Fruit fly (Drosophila melanogaster) whole organism, embryonic: Measurements from ENCODE around the gene Cyp28c1.
A peak's percentile ranks its signal among the peaks of the same experiment; 100 is the strongest.

ENCODE experiments used
- Aef1 ChIP-seq: fragments of 200-800 bp; sonication (Bioruptor generic); IDR thresholded peaks from 3 replicates; pipeline ENCODE4 v1.3.6; 2022; ENCODE audit warnings: missing biosample characterization, missing genetic modification characterization
- CG10431 ChIP-seq: fragments of 200-800 bp; sonication (Bioruptor generic); optimal IDR thresholded peaks from 3 replicates; lab custom pipeline; 2018; ENCODE audit warnings: missing biosample characterization, mild to moderate bottlenecking, missing genetic modification characterization
- CG15269 ChIP-seq: fragments of 200-800 bp; sonication (Bioruptor generic); optimal IDR thresholded peaks from 2 replicates; lab custom pipeline; 2018; ENCODE audit warnings: missing biosample characterization, mild to moderate bottlenecking, missing genetic modification characterization, moderate library complexity
- CG15479 ChIP-seq: fragments of 200-800 bp; sonication (Bioruptor generic); optimal IDR thresholded peaks from 3 replicates; lab custom pipeline; 2019; ENCODE audit warnings: missing biosample characterization, mild to moderate bottlenecking, missing genetic modification characterization, moderate library complexity
- CG15601 ChIP-seq: fragments of 200-800 bp; sonication (Bioruptor generic); optimal IDR thresholded peaks from 3 replicates; lab custom pipeline; 2019; ENCODE audit warnings: missing biosample characterization, mild to moderate bottlenecking, missing genetic modification characterization, moderate library complexity
- CG16863 ChIP-seq: fragments of 200-800 bp; sonication (Bioruptor generic); optimal IDR thresholded peaks from 3 replicates; lab custom pipeline; 2016; ENCODE audit warnings: missing biosample characterization, missing genetic modification characterization
- CG17568 ChIP-seq: fragments of 200-800 bp; sonication (Bioruptor generic); optimal IDR thresholded peaks from 2 replicates; lab custom pipeline; 2018; ENCODE audit warnings: missing biosample characterization, mild to moderate bottlenecking, missing genetic modification characterization, moderate library complexity
- CG1792 ChIP-seq: fragments of 200-800 bp; sonication (Bioruptor generic); optimal IDR thresholded peaks from 2 replicates; lab custom pipeline; 2016; ENCODE audit warnings: missing biosample characterization, missing genetic modification characterization
- CG2202 ChIP-seq: fragments of 200-800 bp; sonication (Bioruptor generic); optimal IDR thresholded peaks from 2 replicates; lab custom pipeline; 2018; ENCODE audit warnings: missing biosample characterization, mild to moderate bottlenecking, missing genetic modification characterization
- CG6683 ChIP-seq: fragments of 200-800 bp; sonication (Bioruptor generic); optimal IDR thresholded peaks from 2 replicates; lab custom pipeline; 2017; ENCODE audit warnings: missing biosample characterization, mild to moderate bottlenecking, missing genetic modification characterization, missing genetic modification reagents
- CG6813 ChIP-seq: fragments of 200-800 bp; sonication (Bioruptor generic); optimal IDR thresholded peaks from 2 replicates; lab custom pipeline; 2017; ENCODE audit warnings: missing biosample characterization, missing genetic modification characterization, mild to moderate bottlenecking, moderate library complexity, missing genetic modification reagents
- CG7786 ChIP-seq: fragments of 200-800 bp; sonication (Bioruptor generic); optimal IDR thresholded peaks from 2 replicates; lab custom pipeline; 2016; ENCODE audit warnings: missing biosample characterization, missing genetic modification characterization
- Chrac-16 ChIP-seq: fragments of 200-800 bp; sonication (Bioruptor generic); optimal IDR thresholded peaks from 3 replicates; lab custom pipeline; 2016; ENCODE audit warnings: missing biosample characterization, missing genetic modification characterization
- CrebB ChIP-seq: fragments of 200-800 bp; sonication (Bioruptor generic); optimal IDR thresholded peaks from 3 replicates; lab custom pipeline; 2018; ENCODE audit warnings: missing biosample characterization, mild to moderate bottlenecking, missing genetic modification characterization
- D19A ChIP-seq: fragments of 200-800 bp; optimal IDR thresholded peaks from 3 replicates; lab custom pipeline; 2019; ENCODE audit warnings: missing biosample characterization, mild to moderate bottlenecking, missing genetic modification characterization, moderate library complexity
- D19B ChIP-seq: fragments of 200-800 bp; sonication (Bioruptor generic); optimal IDR thresholded peaks from 2 replicates; lab custom pipeline; 2017; ENCODE audit warnings: missing biosample characterization, mild to moderate bottlenecking, missing genetic modification characterization
- Drgx ChIP-seq: fragments of 200-800 bp; sonication (Bioruptor generic); IDR thresholded peaks from 2 replicates; pipeline ENCODE4 v1.3.6; 2022; ENCODE audit warnings: missing biosample characterization, missing genetic modification characterization
- Eip74EF ChIP-seq, 2 experiments: fragments of 200-800 bp in 1 of 2; fragments of >200 bp in 1 of 2; sonication (Bioruptor generic) in 1 of 2; optimal IDR thresholded peaks; 2 replicates each; lab custom pipeline; 2017 to 2019; ENCODE audit warnings: missing biosample characterization in 2 of 2, missing genetic modification characterization in 2 of 2, mild to moderate bottlenecking in 1 of 2, moderate library complexity in 1 of 2
- Ets65A ChIP-seq: fragments of 200-800 bp; sonication (Bioruptor generic); peaks from one replicate; lab custom pipeline; 2016; ENCODE audit warnings: missing biosample characterization, missing genetic modification characterization
- Gug ChIP-seq: fragments of 200-800 bp; sonication (Bioruptor generic); IDR thresholded peaks from 4 replicates; pipeline ENCODE4 v1.3.6; 2022; ENCODE audit warnings: missing biosample characterization, missing genetic modification characterization
- H2.0 ChIP-seq: fragments of 200-800 bp; sonication (Bioruptor generic); IDR thresholded peaks from 2 replicates; pipeline ENCODE4 v1.3.6; 2022; ENCODE audit warnings: missing biosample characterization, missing genetic modification characterization
- HmgD ChIP-seq: fragments of 200-800 bp; sonication (Bioruptor generic); optimal IDR thresholded peaks from 3 replicates; lab custom pipeline; 2016; ENCODE audit warnings: missing biosample characterization, missing genetic modification characterization
- Hr39 ChIP-seq: fragments of >200 bp; optimal IDR thresholded peaks from 2 replicates; lab custom pipeline; 2017
- Lhr ChIP-seq: fragments of 200-800 bp; sonication (Bioruptor generic); optimal IDR thresholded peaks from 3 replicates; lab custom pipeline; 2017; ENCODE audit warnings: mild to moderate bottlenecking, missing biosample characterization, missing genetic modification reagents, missing genetic modification characterization
- Med ChIP-seq: fragments of 200-800 bp; sonication (Bioruptor generic); peaks from one replicate; lab custom pipeline; 2016; ENCODE audit warnings: missing biosample characterization, missing genetic modification characterization, mild to moderate bottlenecking, inconsistent platforms, moderate library complexity
- NK7.1 ChIP-seq: fragments of 200-800 bp; sonication (Bioruptor generic); optimal IDR thresholded peaks from 3 replicates; lab custom pipeline; 2016; ENCODE audit warnings: missing biosample characterization, missing genetic modification characterization
- NfI ChIP-seq: fragments of 200-800 bp; sonication (Bioruptor generic); optimal IDR thresholded peaks from 3 replicates; lab custom pipeline; 2018; ENCODE audit warnings: missing biosample characterization, mild to moderate bottlenecking, missing genetic modification characterization, moderate library complexity
- abd-A ChIP-seq: fragments of 200-800 bp; sonication (Bioruptor generic); optimal IDR thresholded peaks from 3 replicates; lab custom pipeline; 2019; ENCODE audit warnings: missing biosample characterization, mild to moderate bottlenecking, missing genetic modification characterization, moderate library complexity
- ato ChIP-seq: fragments of 200-800 bp; sonication (Bioruptor generic); IDR thresholded peaks from 2 replicates; pipeline ENCODE4 v1.3.6; 2022; ENCODE audit warnings: missing biosample characterization, missing genetic modification characterization; ENCODE audit not compliant: partially characterized antibody
- bigmax ChIP-seq: fragments of 200-800 bp; sonication (Bioruptor generic); optimal IDR thresholded peaks from 2 replicates; lab custom pipeline; 2018; ENCODE audit warnings: missing biosample characterization, mild to moderate bottlenecking, missing genetic modification characterization
- chm ChIP-seq: fragments of 200-800 bp; sonication (Bioruptor generic); IDR thresholded peaks from 2 replicates; pipeline ENCODE4 v1.3.6; 2022; ENCODE audit warnings: missing biosample characterization, missing genetic modification characterization
- ems ChIP-seq: fragments of 200-800 bp; sonication (Bioruptor generic); optimal IDR thresholded peaks from 3 replicates; lab custom pipeline; 2016; ENCODE audit warnings: missing biosample characterization, missing genetic modification characterization
- ewg ChIP-seq: fragments of 200-800 bp; sonication (Bioruptor generic); optimal IDR thresholded peaks from 3 replicates; lab custom pipeline; 2017; ENCODE audit warnings: mild to moderate bottlenecking, missing biosample characterization, missing genetic modification reagents, missing genetic modification characterization
- ind ChIP-seq: fragments of 200-800 bp; sonication (Bioruptor generic); optimal IDR thresholded peaks from 3 replicates; lab custom pipeline; 2016; ENCODE audit warnings: missing biosample characterization, missing genetic modification characterization
- mirr ChIP-seq: fragments of 200-800 bp; sonication (Bioruptor generic); optimal IDR thresholded peaks from 3 replicates; lab custom pipeline; 2018; ENCODE audit warnings: missing biosample characterization, mild to moderate bottlenecking, missing genetic modification characterization
- org-1 ChIP-seq: fragments of 200-800 bp; sonication (Bioruptor generic); optimal IDR thresholded peaks from 2 replicates; lab custom pipeline; 2017; ENCODE audit warnings: missing biosample characterization, missing genetic modification characterization
- pb ChIP-seq: fragments of 200-800 bp; sonication (Bioruptor generic); optimal IDR thresholded peaks from 3 replicates; lab custom pipeline; 2016; ENCODE audit warnings: missing biosample characterization, missing genetic modification characterization
- sc ChIP-seq, 3 experiments: fragments of >200 bp in 2 of 3; fragments of 200-800 bp in 1 of 3; sonication (Bioruptor generic) in 1 of 3; optimal IDR thresholded peaks; 2 replicates in 2 of 3; 3 replicates in 1 of 3; lab custom pipeline; 2017; ENCODE audit warnings: mild to moderate bottlenecking in 1 of 3, missing biosample characterization in 1 of 3, missing genetic modification characterization in 1 of 3, missing genetic modification reagents in 1 of 3
- scrt ChIP-seq: fragments of 200-800 bp; sonication (Bioruptor generic); optimal IDR thresholded peaks from 2 replicates; lab custom pipeline; 2018; ENCODE audit warnings: missing biosample characterization, mild to moderate bottlenecking, missing genetic modification characterization, moderate library complexity
- slbo ChIP-seq: fragments of 200-800 bp; sonication (Bioruptor generic); IDR thresholded peaks from 2 replicates; pipeline ENCODE4 v1.3.6; 2022; ENCODE audit warnings: missing biosample characterization, missing genetic modification characterization
- tup ChIP-seq: fragments of 200-800 bp; sonication (Bioruptor generic); optimal IDR thresholded peaks from 2 replicates; lab custom pipeline; 2016; ENCODE audit warnings: missing biosample characterization, mild to moderate bottlenecking, missing genetic modification characterization, moderate library complexity
- tx ChIP-seq: fragments of 200-800 bp; sonication (Bioruptor generic); optimal IDR thresholded peaks from 2 replicates; lab custom pipeline; 2016; ENCODE audit warnings: missing biosample characterization, missing genetic modification characterization

The Cyp28c1 gene

dm6 chrX:11792415-11793328 is 46.7 kb upstream of the Cyp28c1 start, which contains the start of gene CkIIbeta (continued):
- TF ChIP-seq Aef1 (GFP tag; lab: Robert Waterston, UW) (no peak; the same call in 2 of the 3 replicates), Ets65A (peak; percentile 93), D19B (no peak), tup (GFP tag; lab: Kevin White, UChicago) (no peak), pb (peak; percentile 63), org-1 (GFP tag; lab: Kevin White, UChicago) (no peak), sc (optimal IDR thresholded peaks at IDR 0.05; lab: Kevin White, UChicago) (no peak), sc (GFP tag; optimal IDR thresholded peaks at IDR 0.05; lab: Kevin White, UChicago) (no peak), ato (GFP tag; lab: Robert Waterston, UW) (peak; percentile 89), CG6683 (GFP tag; lab: Kevin White, UChicago) (no peak), scrt (GFP tag; lab: Kevin White, UChicago) (no peak), Chrac-16 (GFP tag; lab: Kevin White, UChicago) (peak; percentile 34), Eip74EF (GFP tag; optimal IDR thresholded peaks at IDR 0.05; lab: Kevin White, UChicago) (no peak), abd-A (tag; lab: Kevin White, UChicago) (peak; percentile 35), CG6813 (GFP tag; lab: Kevin White, UChicago) (no peak), CG16863 (GFP tag; lab: Kevin White, UChicago) (no peak), CG7786 (GFP tag; lab: Kevin White, UChicago) (peak; percentile 49), CG2202 (tag; lab: Kevin White, UChicago) (no peak), NfI (GFP tag; lab: Kevin White, UChicago) (peak; percentile 35), HmgD (GFP tag; lab: Kevin White, UChicago) (peak; percentile 62), CG17568 (GFP tag; lab: Kevin White, UChicago) (no peak), slbo (GFP tag; lab: Robert Waterston, UW) (no peak; the same call in 1 of the 2 replicates), NK7.1 (no peak), CG15601 (no peak), bigmax (GFP tag; lab: Kevin White, UChicago) (peak; percentile 71), ems (GFP tag; lab: Kevin White, UChicago) (no peak), Gug (GFP tag; lab: Robert Waterston, UW) (peak; percentile 58; the same call in 1 of the 4 replicates), Lhr (peak; percentile 74), D19A (no peak), ewg (peak; percentile 90), chm (no peak), CG1792 (GFP tag; lab: Kevin White, UChicago) (peak; percentile 23), mirr (GFP tag; lab: Kevin White, UChicago) (no peak), CrebB (no peak), CG10431 (GFP tag; lab: Kevin White, UChicago) (no peak)

- TF ChIP-seq Drgx (no peak), CG15269 (tag; lab: Kevin White, UChicago) (no peak), CG15479 (GFP tag; lab: Kevin White, UChicago) (peak; percentile 62), D19A (no peak), Med (peak; percentile 25), ind (GFP tag; lab: Kevin White, UChicago) (no peak), tx (GFP tag; lab: Kevin White, UChicago) (no peak), Hr39 (lab: Kevin White, UChicago) (peak; percentile 96), H2.0 (GFP tag; lab: Robert Waterston, UW) (no peak)
Observed at dm6 chrX:11793434-11793833, 46.0 kb upstream of the Cyp28c1 start.
